Worm (Caenorhabditis elegans) whole organism, L1 larva: Measurements from ENCODE around the gene Y62H9A.9.
A peak's percentile ranks its signal among the peaks of the same experiment; 100 is the strongest.

Experiments
- C04F5.9 ChIP-seq: sonication (generic microtip); optimal IDR thresholded peaks from 2 replicates; lab custom pipeline; 2016; ENCODE audit warnings: missing genetic modification characterization, missing compliant biosample characterization
- C16A3.4 ChIP-seq: fragments of 150-350 bp; optimal IDR thresholded peaks from 2 replicates; lab custom pipeline; 2014; ENCODE audit warnings: missing biosample characterization, missing genetic modification characterization
- aha-1 ChIP-seq: fragments of 150-350 bp; optimal IDR thresholded peaks from 2 replicates; lab custom pipeline; 2014; ENCODE audit warnings: missing biosample characterization, missing genetic modification characterization
- blmp-1 ChIP-seq: fragments of 150-350 bp; optimal IDR thresholded peaks from 2 replicates; lab custom pipeline; 2014; ENCODE audit warnings: missing biosample characterization, missing genetic modification characterization
- ceh-82 ChIP-seq, 3 experiments: fragments of 150-350 bp in 1 of 3; sonication (generic microtip) in 2 of 3; optimal IDR thresholded peaks; 2 replicates each; lab custom pipeline; 2014 to 2017; ENCODE audit warnings: missing biosample characterization in 3 of 3, missing genetic modification characterization in 3 of 3
- ceh-88 ChIP-seq: fragments of 200-800 bp; sonication (Bioruptor generic); IDR thresholded peaks from 2 replicates; pipeline ENCODE4 v1.3.6; 2022; ENCODE audit warnings: missing genetic modification characterization, missing compliant biosample characterization
- ceh-90 ChIP-seq: sonication (generic microtip); optimal IDR thresholded peaks from 2 replicates; lab custom pipeline; 2016; ENCODE audit warnings: missing genetic modification characterization, missing compliant biosample characterization
- ces-1 ChIP-seq: fragments of 150-350 bp; optimal IDR thresholded peaks from 2 replicates; lab custom pipeline; 2014; ENCODE audit warnings: missing biosample characterization, missing genetic modification reagents, missing genetic modification characterization
- dpl-1 ChIP-seq, 3 experiments: fragments of 150-350 bp in 2 of 3; sonication (generic microtip) in 1 of 3; optimal IDR thresholded peaks; 2 replicates each; lab custom pipeline; 2014 to 2017; ENCODE audit warnings: missing biosample characterization in 3 of 3, missing genetic modification characterization in 3 of 3, missing genetic modification reagents in 3 of 3
- dsc-1 ChIP-seq: sonication (generic microtip); optimal IDR thresholded peaks from 2 replicates; lab custom pipeline; 2016; ENCODE audit warnings: mild to moderate bottlenecking, missing genetic modification characterization, missing compliant biosample characterization
- efl-1 ChIP-seq, 4 experiments: fragments of 150-350 bp; optimal IDR thresholded peaks in 3 of 4; peaks in 1 of 4; 1 replicate in 1 of 4; 2 replicates in 3 of 4; lab custom pipeline; 2014; ENCODE audit warnings: missing biosample characterization in 2 of 4, missing genetic modification characterization in 2 of 4, missing genetic modification reagents in 2 of 4
- egl-27 ChIP-seq, 2 experiments: fragments of 150-350 bp in 1 of 2; sonication (generic microtip); optimal IDR thresholded peaks; 3 replicates each; lab custom pipeline; 2017 to 2018; ENCODE audit warnings: missing biosample characterization in 2 of 2, missing genetic modification characterization in 2 of 2, missing genetic modification reagents in 2 of 2
- ets-5 ChIP-seq: fragments of 200-800 bp; sonication (Bioruptor generic); IDR thresholded peaks from 2 replicates; pipeline ENCODE4 v1.3.6; 2022; ENCODE audit warnings: missing genetic modification characterization, missing compliant biosample characterization
- fkh-10 ChIP-seq: sonication (generic microtip); optimal IDR thresholded peaks from 2 replicates; lab custom pipeline; 2017; ENCODE audit warnings: missing biosample characterization, missing genetic modification reagents, missing genetic modification characterization
- fkh-4 ChIP-seq: sonication (generic microtip); optimal IDR thresholded peaks from 2 replicates; lab custom pipeline; 2016; ENCODE audit warnings: missing compliant biosample characterization, missing genetic modification characterization, borderline replicate concordance
- fkh-8 ChIP-seq: sonication (generic microtip); optimal IDR thresholded peaks from 2 replicates; lab custom pipeline; 2016; ENCODE audit warnings: mild to moderate bottlenecking, missing genetic modification characterization, missing compliant biosample characterization
- grh-1 ChIP-seq: fragments of 200-800 bp; sonication (Bioruptor generic); IDR thresholded peaks from 2 replicates; pipeline ENCODE4 v1.3.6; 2022; ENCODE audit warnings: missing genetic modification reagents, missing genetic modification characterization, missing compliant biosample characterization
- hlh-17 ChIP-seq: fragments of 200-800 bp; sonication (Bioruptor generic); optimal IDR thresholded peaks from 2 replicates; lab custom pipeline; 2018; ENCODE audit warnings: missing genetic modification characterization, mild to moderate bottlenecking, missing compliant biosample characterization, moderate library complexity, borderline replicate concordance
- irx-1 ChIP-seq: sonication (generic microtip); optimal IDR thresholded peaks from 2 replicates; lab custom pipeline; 2016; ENCODE audit warnings: missing genetic modification characterization, missing compliant biosample characterization
- isw-1 ChIP-seq: fragments of 200-800 bp; sonication (Bioruptor generic); IDR thresholded peaks from 2 replicates; pipeline ENCODE4 v1.3.6; 2022; ENCODE audit warnings: missing genetic modification characterization, missing compliant biosample characterization
- jun-1 ChIP-seq: fragments of 150-350 bp; optimal IDR thresholded peaks from 2 replicates; lab custom pipeline; 2014; ENCODE audit warnings: missing biosample characterization, missing genetic modification reagents, missing genetic modification characterization
- lin-13 ChIP-seq: fragments of 150-350 bp; optimal IDR thresholded peaks from 2 replicates; lab custom pipeline; 2014; ENCODE audit warnings: missing biosample characterization, missing genetic modification reagents, missing genetic modification characterization
- lin-15B ChIP-seq: fragments of 150-350 bp; sonication (generic microtip); optimal IDR thresholded peaks from 3 replicates; lab custom pipeline; 2014; ENCODE audit warnings: missing biosample characterization, missing genetic modification characterization
- lin-35 ChIP-seq, 2 experiments: fragments of 150-350 bp; optimal IDR thresholded peaks; 2 replicates each; lab custom pipeline; 2014; ENCODE audit warnings: missing biosample characterization in 2 of 2, missing genetic modification characterization in 2 of 2, missing genetic modification reagents in 2 of 2
- lin-39 ChIP-seq: fragments of 150-350 bp; optimal IDR thresholded peaks from 2 replicates; lab custom pipeline; 2014; ENCODE audit warnings: missing biosample characterization, missing genetic modification reagents, missing genetic modification characterization
- lsy-2 ChIP-seq, 2 experiments: fragments of 150-350 bp; optimal IDR thresholded peaks; 2 replicates each; lab custom pipeline; 2014; ENCODE audit warnings: missing biosample characterization in 2 of 2, missing genetic modification characterization in 2 of 2
- mab-9 ChIP-seq: fragments of 200-800 bp; sonication (Bioruptor generic); IDR thresholded peaks from 2 replicates; pipeline ENCODE4 v1.3.6; 2022; ENCODE audit warnings: missing genetic modification reagents, missing genetic modification characterization, missing compliant biosample characterization
- mdl-1 ChIP-seq, 2 experiments: fragments of 150-350 bp; optimal IDR thresholded peaks; 2 replicates each; lab custom pipeline; 2014 to 2017; ENCODE audit warnings: missing biosample characterization in 2 of 2, missing genetic modification characterization in 2 of 2, inconsistent platforms in 1 of 2
- mef-2 ChIP-seq: fragments of 150-350 bp; optimal IDR thresholded peaks from 2 replicates; lab custom pipeline; 2014; ENCODE audit warnings: missing biosample characterization, missing genetic modification characterization
- nhr-11 ChIP-seq: fragments of 150-350 bp; optimal IDR thresholded peaks from 2 replicates; lab custom pipeline; 2014; ENCODE audit warnings: missing biosample characterization, missing genetic modification characterization
- nhr-19 ChIP-seq: fragments of 200-800 bp; sonication (Bioruptor generic); conservative IDR thresholded peaks from 2 replicates; pipeline ENCODE4 v1.3.6; 2022; ENCODE audit warnings: missing genetic modification characterization, missing compliant biosample characterization
- nhr-237 ChIP-seq: fragments of 150-350 bp; optimal IDR thresholded peaks from 2 replicates; lab custom pipeline; 2014; ENCODE audit warnings: missing biosample characterization, missing genetic modification characterization
- nhr-71 ChIP-seq: sonication (generic microtip); optimal IDR thresholded peaks from 2 replicates; lab custom pipeline; 2016; ENCODE audit warnings: mild to moderate bottlenecking, missing genetic modification characterization, moderate library complexity, missing compliant biosample characterization
- nhr-76 ChIP-seq: sonication (generic microtip); optimal IDR thresholded peaks from 2 replicates; lab custom pipeline; 2017; ENCODE audit warnings: missing biosample characterization, missing genetic modification characterization
- nhr-77 ChIP-seq: fragments of 150-350 bp; optimal IDR thresholded peaks from 2 replicates; lab custom pipeline; 2014; ENCODE audit warnings: missing biosample characterization, missing genetic modification characterization
- nhr-84 ChIP-seq: sonication (generic microtip); optimal IDR thresholded peaks from 2 replicates; lab custom pipeline; 2017; ENCODE audit warnings: missing biosample characterization, missing genetic modification characterization
- nhr-85 ChIP-seq: sonication (generic microtip); peaks from one replicate; lab custom pipeline; 2016; ENCODE audit warnings: missing genetic modification characterization, inconsistent platforms, missing compliant biosample characterization
- nhr-90 ChIP-seq: sonication (generic microtip); optimal IDR thresholded peaks from 2 replicates; lab custom pipeline; 2016; ENCODE audit warnings: mild to moderate bottlenecking, missing genetic modification characterization, missing compliant biosample characterization; ENCODE audit not compliant: poor library complexity
- pag-3 ChIP-seq: sonication (generic microtip); optimal IDR thresholded peaks from 2 replicates; lab custom pipeline; 2017; ENCODE audit warnings: missing genetic modification characterization, mild to moderate bottlenecking, missing compliant biosample characterization, antibody characterized with exemption, borderline replicate concordance; ENCODE audit not compliant: insufficient read depth
- rnt-1 ChIP-seq: sonication (generic microtip); optimal IDR thresholded peaks from 2 replicates; lab custom pipeline; 2016; ENCODE audit warnings: mild to moderate bottlenecking, missing genetic modification characterization, moderate library complexity, missing compliant biosample characterization
- snpc-4 ChIP-seq: fragments of 150-350 bp; optimal IDR thresholded peaks from 2 replicates; lab custom pipeline; 2014; ENCODE audit warnings: missing biosample characterization, missing genetic modification characterization
- snu-23 ChIP-seq: sonication (generic microtip); optimal IDR thresholded peaks from 2 replicates; lab custom pipeline; 2016; ENCODE audit warnings: missing genetic modification characterization, missing compliant biosample characterization
- sox-4 ChIP-seq: sonication (generic microtip); optimal IDR thresholded peaks from 2 replicates; lab custom pipeline; 2016; ENCODE audit warnings: missing genetic modification characterization, missing compliant biosample characterization
- sptf-1 ChIP-seq: fragments of 150-350 bp; optimal IDR thresholded peaks from 2 replicates; lab custom pipeline; 2014; ENCODE audit warnings: missing biosample characterization, missing genetic modification characterization
- sup-37 ChIP-seq: fragments of 200-800 bp; sonication (Bioruptor generic); optimal IDR thresholded peaks from 2 replicates; lab custom pipeline; 2018; ENCODE audit warnings: mild to moderate bottlenecking, missing genetic modification characterization, missing compliant biosample characterization
- swsn-7 ChIP-seq: sonication (generic microtip); optimal IDR thresholded peaks from 2 replicates; lab custom pipeline; 2016; ENCODE audit warnings: missing genetic modification characterization, missing compliant biosample characterization
- tbx-2 ChIP-seq: sonication (generic microtip); optimal IDR thresholded peaks from 2 replicates; lab custom pipeline; 2016; ENCODE audit warnings: missing genetic modification characterization, missing compliant biosample characterization
- tlp-1 ChIP-seq: fragments of 150-350 bp; optimal IDR thresholded peaks from 2 replicates; lab custom pipeline; 2014; ENCODE audit warnings: missing biosample characterization, missing genetic modification characterization
- unc-98 ChIP-seq: fragments of 200-800 bp; sonication (Bioruptor generic); IDR thresholded peaks from 2 replicates; pipeline ENCODE4 v1.3.6; 2022; ENCODE audit warnings: missing genetic modification characterization, missing compliant biosample characterization
- vab-15 ChIP-seq: sonication (generic microtip); optimal IDR thresholded peaks from 2 replicates; lab custom pipeline; 2017; ENCODE audit warnings: missing genotype, mild to moderate bottlenecking, missing genetic modification characterization, missing compliant biosample characterization
- zag-1 ChIP-seq: fragments of 150-350 bp; optimal IDR thresholded peaks from 2 replicates; lab custom pipeline; 2014; ENCODE audit warnings: missing biosample characterization, missing genetic modification characterization
- ztf-4 ChIP-seq: fragments of 150-350 bp; optimal IDR thresholded peaks from 2 replicates; lab custom pipeline; 2014; ENCODE audit warnings: missing biosample characterization, missing genetic modification characterization

Gene Y62H9A.9

ce11 chrX:11937343-11937935, 39.5 kb upstream of the Y62H9A.9 start:
- TF ChIP-seq isw-1 (GFP tag; lab: Robert Waterston, UW) (peak; percentile 86), snu-23 (GFP tag; lab: Kevin White, UChicago) (peak; percentile 100), egl-27 (tag; optimal IDR thresholded peaks at IDR 0.05; lab: Kevin White, UChicago) (peak; percentile 81 to 98), mef-2 (tag; lab: Kevin White, UChicago) (peak; percentile 78), dsc-1 (tag; lab: Kevin White, UChicago) (peak; percentile 100), nhr-19 (peak; percentile 98), sptf-1 (tag; lab: Kevin White, UChicago) (no peak), ceh-90 (peak; percentile 54), ceh-88 (GFP tag; lab: Robert Waterston, UW) (peak; percentile 97), ztf-4 (tag; lab: Kevin White, UChicago) (peak; percentile 99), fkh-4 (peak; percentile 92), irx-1 (tag; lab: Kevin White, UChicago) (peak; percentile 98), nhr-71 (peak; percentile 98), lin-13 (GFP tag; lab: Kevin White, UChicago) (peak; percentile 97), fkh-8 (peak; percentile 95), mab-9 (GFP tag; lab: Robert Waterston, UW) (peak; percentile 92), vab-15 (tag; lab: Kevin White, UChicago) (peak; percentile 70), unc-98 (peak; percentile 76), nhr-77 (tag; lab: Kevin White, UChicago) (peak; percentile 99), sox-4 (tag; lab: Kevin White, UChicago) (peak; percentile 99), dpl-1 (GFP tag; optimal IDR thresholded peaks at IDR 0.05; lab: Kevin White, UChicago) (peak; percentile 51 to 66 (median 58)), lin-15B (peak; percentile 6), hlh-17 (no peak), aha-1 (tag; lab: Kevin White, UChicago) (peak; percentile 66), swsn-7 (tag; lab: Kevin White, UChicago) (peak; percentile 98), lin-39 (tag; lab: Kevin White, UChicago) (peak; percentile 98), tbx-2 (peak; percentile 98), C04F5.9 (tag; lab: Kevin White, UChicago) (peak; percentile 91), C16A3.4 (tag; lab: Kevin White, UChicago) (peak; percentile 99), ces-1 (GFP tag; lab: Kevin White, UChicago) (peak; percentile 73), zag-1 (peak; percentile 79), nhr-85 (peak; percentile 97), fkh-10 (GFP tag; lab: Kevin White, UChicago) (peak; percentile 99), sup-37 (GFP tag; lab: Kevin White, UChicago) (peak; percentile 87), grh-1 (GFP tag; lab: Robert Waterston, UW) (peak; percentile 96), snpc-4 (tag; lab: Kevin White, UChicago) (peak; percentile 87), nhr-237 (tag; lab: Kevin White, UChicago) (peak; percentile 97), efl-1 (optimal IDR thresholded peaks at IDR 0.05; lab: Kevin White, UChicago) (peak; percentile 85 to 89), efl-1 (GFP tag; optimal IDR thresholded peaks at IDR 0.05 in 1 of 2; lab: Kevin White, UChicago) (peak; percentile 48 to 97), tlp-1 (tag; lab: Kevin White, UChicago) (no peak), nhr-76 (tag; lab: Kevin White, UChicago) (peak; percentile 92), lin-35 (GFP tag; optimal IDR thresholded peaks at IDR 0.05; lab: Kevin White, UChicago) (peak; percentile 65 to 93), nhr-84 (tag; lab: Kevin White, UChicago) (peak; percentile 73), jun-1 (tag; lab: Kevin White, UChicago) (peak; percentile 100), rnt-1 (peak; percentile 99), ceh-82 (tag; optimal IDR thresholded peaks at IDR 0.05; lab: Kevin White, UChicago) (peak; percentile 99), pag-3 (tag; lab: Kevin White, UChicago) (no peak), nhr-11 (tag; lab: Kevin White, UChicago) (peak; percentile 99), lsy-2 (tag; optimal IDR thresholded peaks at IDR 0.05; lab: Kevin White, UChicago) (peak; percentile 94), nhr-90 (tag; lab: Kevin White, UChicago) (peak; percentile 99), blmp-1 (tag; lab: Kevin White, UChicago) (peak; percentile 55), mdl-1 (tag; optimal IDR thresholded peaks at IDR 0.05; lab: Kevin White, UChicago) (peak in 1 of 2 experiments; percentile 93), ets-5 (GFP tag; lab: Robert Waterston, UW) (no peak)
